Fruit fly (Drosophila melanogaster): ENCODE data around the gene skd.

skd gene

DNA sequence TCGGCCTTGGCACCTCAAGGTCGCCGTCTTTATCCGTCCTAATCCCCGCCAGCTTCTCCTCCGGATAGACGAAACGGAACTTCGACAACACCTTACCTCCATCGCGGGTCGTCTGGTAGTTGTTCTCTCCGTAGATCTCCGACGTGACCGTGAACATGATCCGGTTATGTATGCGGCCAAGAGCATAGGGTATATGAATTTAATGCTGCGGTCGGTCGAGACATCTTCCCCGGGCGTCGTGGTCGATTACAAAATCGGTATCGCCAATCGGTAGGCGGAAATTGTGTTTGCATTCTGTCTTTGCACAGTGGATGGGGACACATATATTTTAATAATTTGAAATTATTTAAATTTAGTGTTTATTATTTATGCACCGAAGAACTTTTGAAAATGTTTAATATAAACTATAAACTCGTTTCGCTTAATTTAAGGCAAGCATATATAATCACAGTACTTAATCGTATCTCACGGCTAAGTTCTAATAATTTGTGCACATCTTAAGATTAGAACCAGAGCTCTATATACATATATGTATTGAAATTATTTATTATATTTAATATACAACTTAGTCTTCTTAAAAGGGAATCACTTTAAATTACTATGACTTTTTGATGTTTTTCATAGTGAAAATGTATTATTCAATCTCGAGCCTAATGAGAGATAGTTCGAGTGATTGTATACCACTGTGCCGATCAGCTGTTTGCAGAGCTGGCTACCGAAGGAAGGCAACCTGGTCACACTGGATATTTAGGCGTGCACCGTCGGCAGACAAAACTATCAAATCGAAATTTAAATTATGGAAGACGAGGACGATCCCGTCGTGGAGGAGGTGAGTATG is 4.1 kb upstream of the skd start, which contains the start of the genes CG10584 and Polr3E (continued):
- TF ChIP-seq mirr (GFP tag; optimal IDR thresholded peaks at IDR 0.05): peak; percentile 76
- TF ChIP-seq Sin3A (optimal IDR thresholded peaks at IDR 0.05): no peak
- TF ChIP-seq CG4360 (GFP tag; IDR thresholded peaks at IDR 0.05): 0 out of 2 replicates have a peak, but pooled peaks have one; percentile 6
- no peak for TF ChIP-seq zen2 (GFP tag; IDR thresholded peaks at IDR 0.05; ENCODE audit: partially characterized antibody)
- peak; percentile 17 for TF ChIP-seq CG1647 (GFP tag; optimal IDR thresholded peaks at IDR 0.05)
- TF ChIP-seq Tbp (GFP tag; optimal IDR thresholded peaks at IDR 0.05): no peak
- peak; percentile 94 for TF ChIP-seq CG10147 (GFP tag; optimal IDR thresholded peaks at IDR 0.05)
- TF ChIP-seq ken (GFP tag; IDR thresholded peaks at IDR 0.05): peak; percentile 72; the same call in 1 of the 3 replicates
- peak; percentile 78 for TF ChIP-seq CG15514 (GFP tag; optimal IDR thresholded peaks at IDR 0.05)
- TF ChIP-seq hbn (GFP tag; IDR thresholded peaks at IDR 0.05; ENCODE audit: partially characterized antibody): peak; percentile 24; the same call in 1 of the 2 replicates
- TF ChIP-seq lmd (GFP tag; IDR thresholded peaks at IDR 0.05): peak; percentile 89
- peak in 1 of 3 experiments; percentile 95 for TF ChIP-seq lola (GFP tag; optimal IDR thresholded peaks at IDR 0.05)
- TF ChIP-seq Stat92E (GFP tag; optimal IDR thresholded peaks at IDR 0.05): peak in 1 of 3 experiments; percentile 46
- TF ChIP-seq CG7963 (GFP tag; IDR thresholded peaks at IDR 0.05; ENCODE audit: partially characterized antibody): no peak
- TF ChIP-seq knrl (GFP tag; IDR thresholded peaks at IDR 0.05; ENCODE audit: partially characterized antibody): peak; percentile 45
- no peak for TF ChIP-seq CG43689 (GFP tag; IDR thresholded peaks at IDR 0.05)
- TF ChIP-seq zf30C (GFP tag; optimal IDR thresholded peaks at IDR 0.05): no peak
- peak; percentile 35 for TF ChIP-seq Ets97D (GFP tag; optimal IDR thresholded peaks at IDR 0.05)
- peak; percentile 84 for TF ChIP-seq Nf-YB (GFP tag; optimal IDR thresholded peaks at IDR 0.05)
- TF ChIP-seq CG9876 (GFP tag; optimal IDR thresholded peaks at IDR 0.05): peak; percentile 34
- TF ChIP-seq Scr (GFP tag; IDR thresholded peaks at IDR 0.05; ENCODE audit: partially characterized antibody): peak; percentile 18; the same call in 1 of the 2 replicates
- peak; percentile 96 for TF ChIP-seq ATbp (GFP tag; optimal IDR thresholded peaks at IDR 0.05)
- peak; percentile 69; the same call in 1 of the 2 replicates for TF ChIP-seq ro (GFP tag; IDR thresholded peaks at IDR 0.05)
- peak; percentile 45 for TF ChIP-seq CHES-1-like (GFP tag; optimal IDR thresholded peaks at IDR 0.05)
- peak; percentile 57; the same call in 1 of the 2 replicates for TF ChIP-seq E2f2 (GFP tag; IDR thresholded peaks at IDR 0.05)
- TF ChIP-seq CG7271 (tag; optimal IDR thresholded peaks at IDR 0.05): peak; percentile 76
- peak; percentile 54 for TF ChIP-seq CG17186 (GFP tag; optimal IDR thresholded peaks at IDR 0.05)
- TF ChIP-seq CG30020 (tag; optimal IDR thresholded peaks at IDR 0.05): peak; percentile 86
- TF ChIP-seq CG30403 (GFP tag; optimal IDR thresholded peaks at IDR 0.05): peak; percentile 94
- peak; percentile 57 for TF ChIP-seq mam (GFP tag; optimal IDR thresholded peaks at IDR 0.05)
- TF ChIP-seq D (optimal IDR thresholded peaks at IDR 0.05): no peak
- peak; percentile 93 for TF ChIP-seq D (GFP tag; optimal IDR thresholded peaks at IDR 0.05)
- TF ChIP-seq CG2116 (GFP tag; optimal IDR thresholded peaks at IDR 0.05): peak; percentile 76
- no peak for TF ChIP-seq CG31365 (tag; optimal IDR thresholded peaks at IDR 0.05)
- peak; percentile 87 for TF ChIP-seq org-1 (GFP tag; optimal IDR thresholded peaks at IDR 0.05)
- TF ChIP-seq CG9437 (GFP tag; optimal IDR thresholded peaks at IDR 0.05): peak; percentile 91
- peak; percentile 65 for TF ChIP-seq ci (GFP tag; IDR thresholded peaks at IDR 0.05)
- TF ChIP-seq fd102C (GFP tag; optimal IDR thresholded peaks at IDR 0.05): peak; percentile 71
- TF ChIP-seq maf-S (GFP tag; optimal IDR thresholded peaks at IDR 0.05): peak; percentile 33
- TF ChIP-seq CG4854 (GFP tag; optimal IDR thresholded peaks at IDR 0.05): peak; percentile 27
- TF ChIP-seq nau (GFP tag; optimal IDR thresholded peaks at IDR 0.05): peak; percentile 87
- TF ChIP-seq tna (GFP tag; IDR thresholded peaks at IDR 0.05; ENCODE audit: partially characterized antibody): no peak; the same call in 1 of the 2 replicates
- peak; percentile 76 for TF ChIP-seq CG34422 (GFP tag; IDR thresholded peaks at IDR 0.05)
- peak; percentile 92 for TF ChIP-seq CG12104 (GFP tag; optimal IDR thresholded peaks at IDR 0.05)
- TF ChIP-seq H15 (GFP tag; IDR thresholded peaks at IDR 0.05): peak; percentile 55; the same call in 2 of the 3 replicates
- TF ChIP-seq psq (GFP tag; optimal IDR thresholded peaks at IDR 0.05): peak; percentile 80
- peak; percentile 46; the same call in 3 of the 4 replicates for TF ChIP-seq Dll (GFP tag; IDR thresholded peaks at IDR 0.05; ENCODE audit: partially characterized antibody)
